Fruit fly (Drosophila melanogaster) whole organism, embryonic: ENCODE results near the gene Hsp110.

ENCODE experiments used
- Abd-B ChIP-seq: fragments of 200-800 bp; sonication (Bioruptor generic); optimal IDR thresholded peaks from 2 replicates; lab custom pipeline; 2018; ENCODE audit warnings: missing biosample characterization, mild to moderate bottlenecking, missing genetic modification characterization, moderate library complexity
- Atf3 ChIP-seq: fragments of 200-800 bp; sonication (Bioruptor generic); optimal IDR thresholded peaks from 3 replicates; lab custom pipeline; 2016; ENCODE audit warnings: missing biosample characterization, missing genetic modification characterization
- Atf6 ChIP-seq: fragments of 200-800 bp; sonication (Bioruptor generic); IDR thresholded peaks from 2 replicates; pipeline ENCODE4 v1.3.6; 2022; ENCODE audit warnings: missing biosample characterization, missing genetic modification characterization
- Bgb ChIP-seq: fragments of 200-800 bp; sonication (Bioruptor generic); IDR thresholded peaks from 2 replicates; pipeline ENCODE4 v1.3.6; 2022; ENCODE audit warnings: missing biosample characterization, missing genetic modification characterization; ENCODE audit not compliant: partially characterized antibody
- Bteb2 ChIP-seq: fragments of 200-800 bp; sonication (Bioruptor generic); optimal IDR thresholded peaks from 2 replicates; lab custom pipeline; 2016; ENCODE audit warnings: missing biosample characterization, missing genetic modification characterization
- CG10267 ChIP-seq: fragments of 200-800 bp; sonication (Bioruptor generic); optimal IDR thresholded peaks from 2 replicates; lab custom pipeline; 2018; ENCODE audit warnings: missing biosample characterization, mild to moderate bottlenecking, missing genetic modification characterization, moderate library complexity
- CG12391 ChIP-seq: fragments of 200-800 bp; sonication (Bioruptor generic); optimal IDR thresholded peaks from 3 replicates; lab custom pipeline; 2018; ENCODE audit warnings: missing biosample characterization, mild to moderate bottlenecking, missing genetic modification characterization, moderate library complexity
- CG14667 ChIP-seq: fragments of 200-800 bp; sonication (Bioruptor generic); IDR thresholded peaks from 2 replicates; pipeline ENCODE4 v1.3.6; 2022; ENCODE audit warnings: missing biosample characterization, missing genetic modification characterization
- CG14965 ChIP-seq: fragments of 200-800 bp; sonication (Bioruptor generic); optimal IDR thresholded peaks from 2 replicates; lab custom pipeline; 2016; ENCODE audit warnings: missing biosample characterization, missing genetic modification characterization, borderline replicate concordance
- CG15514 ChIP-seq: fragments of 200-800 bp; sonication (Bioruptor generic); optimal IDR thresholded peaks from 3 replicates; lab custom pipeline; 2017; ENCODE audit warnings: missing biosample characterization, missing genetic modification characterization, mild to moderate bottlenecking, moderate library complexity, missing genetic modification reagents
- CG1792 ChIP-seq: fragments of 200-800 bp; sonication (Bioruptor generic); optimal IDR thresholded peaks from 2 replicates; lab custom pipeline; 2016; ENCODE audit warnings: missing biosample characterization, missing genetic modification characterization
- CG18262 ChIP-seq: fragments of 200-800 bp; optimal IDR thresholded peaks from 3 replicates; lab custom pipeline; 2019; ENCODE audit warnings: missing biosample characterization, mild to moderate bottlenecking, missing genetic modification characterization, moderate library complexity
- CG18764 ChIP-seq: fragments of 200-800 bp; sonication (Bioruptor generic); optimal IDR thresholded peaks from 3 replicates; lab custom pipeline; 2016; ENCODE audit warnings: missing biosample characterization, missing genetic modification characterization
- CG3726 ChIP-seq: fragments of 200-800 bp; sonication (Bioruptor generic); IDR thresholded peaks from 3 replicates; pipeline ENCODE4, ENCODE4 v1.3.6; 2022; ENCODE audit warnings: missing biosample characterization, missing genetic modification characterization
- CG4328 ChIP-seq: fragments of 200-800 bp; sonication (Bioruptor generic); optimal IDR thresholded peaks from 3 replicates; lab custom pipeline; 2017; ENCODE audit warnings: missing biosample characterization, missing genetic modification reagents, missing genetic modification characterization
- CG4360 ChIP-seq: fragments of 200-800 bp; sonication (Bioruptor generic); IDR thresholded peaks from 2 replicates; pipeline ENCODE4 v1.3.6; 2022; ENCODE audit warnings: missing biosample characterization, missing genetic modification characterization
- CG4730 ChIP-seq: fragments of 200-800 bp; sonication (Bioruptor generic); IDR thresholded peaks from 2 replicates; pipeline ENCODE4 v1.3.6; 2022; ENCODE audit warnings: missing biosample characterization, missing genetic modification characterization
- CG4854 ChIP-seq: fragments of 200-800 bp; sonication (Bioruptor generic); optimal IDR thresholded peaks from 2 replicates; lab custom pipeline; 2016; ENCODE audit warnings: missing biosample characterization, missing genetic modification characterization, inconsistent platforms
- CG7357 ChIP-seq: fragments of 200-800 bp; sonication (Bioruptor generic); IDR thresholded peaks from 3 replicates; pipeline ENCODE4 v1.3.6; 2022; ENCODE audit warnings: missing biosample characterization, missing genetic modification characterization
- CG9437 ChIP-seq: fragments of 200-800 bp; sonication (Bioruptor generic); optimal IDR thresholded peaks from 2 replicates; lab custom pipeline; 2018; ENCODE audit warnings: missing biosample characterization, mild to moderate bottlenecking, missing genetic modification characterization
- CG9727 ChIP-seq: fragments of 200-800 bp; sonication (Bioruptor generic); optimal IDR thresholded peaks from 3 replicates; lab custom pipeline; 2017; ENCODE audit warnings: missing biosample characterization, mild to moderate bottlenecking, missing genetic modification characterization
- CTCF ChIP-seq: fragments of 200-800 bp; sonication (Bioruptor generic); optimal IDR thresholded peaks from 2 replicates; lab custom pipeline; 2017; ENCODE audit warnings: missing biosample characterization, mild to moderate bottlenecking, missing genetic modification characterization, moderate library complexity
- D19B ChIP-seq: fragments of 200-800 bp; sonication (Bioruptor generic); optimal IDR thresholded peaks from 2 replicates; lab custom pipeline; 2017; ENCODE audit warnings: missing biosample characterization, mild to moderate bottlenecking, missing genetic modification characterization
- E2f2 ChIP-seq: fragments of 200-800 bp; sonication (Bioruptor generic); IDR thresholded peaks from 2 replicates; pipeline ENCODE4 v1.3.6; 2022; ENCODE audit warnings: missing biosample characterization, missing genetic modification characterization
- Ets65A ChIP-seq: fragments of 200-800 bp; sonication (Bioruptor generic); peaks from one replicate; lab custom pipeline; 2016; ENCODE audit warnings: missing biosample characterization, missing genetic modification characterization
- HLHmδ ChIP-seq: fragments of 200-800 bp; sonication (Bioruptor generic); optimal IDR thresholded peaks from 2 replicates; lab custom pipeline; 2018; ENCODE audit warnings: missing biosample characterization, mild to moderate bottlenecking, missing genetic modification characterization, moderate library complexity
- Hey ChIP-seq: fragments of 200-800 bp; sonication (Bioruptor generic); optimal IDR thresholded peaks from 3 replicates; lab custom pipeline; 2018; ENCODE audit warnings: missing biosample characterization, mild to moderate bottlenecking, missing genetic modification characterization
- Hr51 ChIP-seq, 2 experiments: fragments of 200-800 bp; sonication (Bioruptor generic); optimal IDR thresholded peaks; 2 replicates in 1 of 2; 3 replicates in 1 of 2; lab custom pipeline; 2016 to 2018; ENCODE audit warnings: missing biosample characterization in 2 of 2, missing genetic modification characterization in 2 of 2, mild to moderate bottlenecking in 1 of 2, moderate library complexity in 1 of 2
- Nf-YB ChIP-seq: fragments of 200-800 bp; sonication (Bioruptor generic); optimal IDR thresholded peaks from 3 replicates; lab custom pipeline; 2019; ENCODE audit warnings: missing biosample characterization, mild to moderate bottlenecking, missing genetic modification characterization, moderate library complexity
- Ravus ChIP-seq: fragments of 200-800 bp; sonication (Bioruptor generic); IDR thresholded peaks from 2 replicates; pipeline ENCODE4 v1.3.6; 2022; ENCODE audit warnings: missing biosample characterization, missing genetic modification characterization
- Side ChIP-seq: fragments of 200-800 bp; sonication (Bioruptor generic); optimal IDR thresholded peaks from 2 replicates; lab custom pipeline; 2016; ENCODE audit warnings: missing biosample characterization, missing genetic modification characterization
- Sry-δ ChIP-seq: fragments of 200-800 bp; sonication (Bioruptor generic); optimal IDR thresholded peaks from 2 replicates; lab custom pipeline; 2016; ENCODE audit warnings: missing biosample characterization, missing genetic modification characterization
- YL-1 ChIP-seq: fragments of 200-800 bp; sonication (Bioruptor generic); optimal IDR thresholded peaks from 3 replicates; lab custom pipeline; 2017; ENCODE audit warnings: missing biosample characterization, mild to moderate bottlenecking, missing genetic modification characterization
- ab ChIP-seq: fragments of 200-800 bp; sonication (Bioruptor generic); optimal IDR thresholded peaks from 2 replicates; lab custom pipeline; 2016; ENCODE audit warnings: missing biosample characterization, missing genetic modification characterization
- ato ChIP-seq: fragments of 200-800 bp; sonication (Bioruptor generic); IDR thresholded peaks from 2 replicates; pipeline ENCODE4 v1.3.6; 2022; ENCODE audit warnings: missing biosample characterization, missing genetic modification characterization; ENCODE audit not compliant: partially characterized antibody
- az2 ChIP-seq: fragments of 200-800 bp; sonication (Bioruptor generic); optimal IDR thresholded peaks from 3 replicates; lab custom pipeline; 2016; ENCODE audit warnings: missing biosample characterization, missing genetic modification characterization
- btn ChIP-seq: fragments of 200-800 bp; sonication (Bioruptor generic); optimal IDR thresholded peaks from 2 replicates; lab custom pipeline; 2016; ENCODE audit warnings: missing biosample characterization, missing genetic modification characterization
- danr ChIP-seq: fragments of 200-800 bp; sonication (Bioruptor generic); IDR thresholded peaks from 2 replicates; pipeline ENCODE4 v1.3.6; 2022; ENCODE audit warnings: missing biosample characterization, missing genetic modification characterization
- dysf ChIP-seq: fragments of 200-800 bp; sonication (Bioruptor generic); IDR thresholded peaks from 3 replicates; pipeline ENCODE4 v1.3.6; 2022; ENCODE audit warnings: missing biosample characterization, missing genetic modification characterization
- eyg ChIP-seq: fragments of 200-800 bp; sonication (Bioruptor generic); optimal IDR thresholded peaks from 3 replicates; lab custom pipeline; 2016; ENCODE audit warnings: missing biosample characterization, missing genetic modification characterization
- fd64A ChIP-seq: fragments of 200-800 bp; sonication (Bioruptor generic); optimal IDR thresholded peaks from 3 replicates; lab custom pipeline; 2018; ENCODE audit warnings: missing biosample characterization, mild to moderate bottlenecking, missing genetic modification characterization
- lbe ChIP-seq: fragments of 200-800 bp; sonication (Bioruptor generic); optimal IDR thresholded peaks from 2 replicates; lab custom pipeline; 2016; ENCODE audit warnings: missing biosample characterization, mild to moderate bottlenecking, missing genetic modification characterization
- lola ChIP-seq, 3 experiments: fragments of >200 bp in 2 of 3; fragments of 200-800 bp in 1 of 3; sonication (Bioruptor generic) in 1 of 3; optimal IDR thresholded peaks; 2 replicates each; lab custom pipeline; 2017 to 2019; ENCODE audit warnings: missing biosample characterization in 3 of 3, missing genetic modification characterization in 3 of 3, mild to moderate bottlenecking in 1 of 3, moderate library complexity in 1 of 3
- nerfin-2 ChIP-seq: fragments of 200-800 bp; sonication (Bioruptor generic); IDR thresholded peaks from 2 replicates; pipeline ENCODE4 v1.3.6; 2022; ENCODE audit warnings: missing biosample characterization, missing genetic modification characterization; ENCODE audit not compliant: partially characterized antibody
- salm ChIP-seq: fragments of 200-800 bp; sonication (Bioruptor generic); optimal IDR thresholded peaks from 2 replicates; lab custom pipeline; 2018; ENCODE audit warnings: missing biosample characterization, mild to moderate bottlenecking, missing genetic modification characterization
- sd ChIP-seq: fragments of 200-800 bp; sonication (Bioruptor generic); optimal IDR thresholded peaks from 3 replicates; lab custom pipeline; 2018; ENCODE audit warnings: missing biosample characterization, mild to moderate bottlenecking, missing genetic modification characterization, moderate library complexity
- shn ChIP-seq: fragments of 200-800 bp; sonication (Bioruptor generic); optimal IDR thresholded peaks from 3 replicates; lab custom pipeline; 2016; ENCODE audit warnings: missing biosample characterization, missing genetic modification characterization
- sim ChIP-seq: fragments of 200-800 bp; sonication (Bioruptor generic); IDR thresholded peaks from 2 replicates; pipeline ENCODE4 v1.3.6; 2022; ENCODE audit warnings: missing biosample characterization, missing genetic modification characterization
- sqz ChIP-seq: fragments of 200-800 bp; sonication (Bioruptor generic); optimal IDR thresholded peaks from 3 replicates; lab custom pipeline; 2018; ENCODE audit warnings: missing biosample characterization, mild to moderate bottlenecking, missing genetic modification characterization
- usp ChIP-seq: fragments of >200 bp; optimal IDR thresholded peaks from 2 replicates; lab custom pipeline; 2017; ENCODE audit warnings: missing biosample characterization, missing genetic modification characterization
- zf30C ChIP-seq: fragments of 200-800 bp; sonication (Bioruptor generic); optimal IDR thresholded peaks from 3 replicates; lab custom pipeline; 2018; ENCODE audit warnings: missing biosample characterization, mild to moderate bottlenecking, missing genetic modification characterization

Gene Hsp110

DNA sequence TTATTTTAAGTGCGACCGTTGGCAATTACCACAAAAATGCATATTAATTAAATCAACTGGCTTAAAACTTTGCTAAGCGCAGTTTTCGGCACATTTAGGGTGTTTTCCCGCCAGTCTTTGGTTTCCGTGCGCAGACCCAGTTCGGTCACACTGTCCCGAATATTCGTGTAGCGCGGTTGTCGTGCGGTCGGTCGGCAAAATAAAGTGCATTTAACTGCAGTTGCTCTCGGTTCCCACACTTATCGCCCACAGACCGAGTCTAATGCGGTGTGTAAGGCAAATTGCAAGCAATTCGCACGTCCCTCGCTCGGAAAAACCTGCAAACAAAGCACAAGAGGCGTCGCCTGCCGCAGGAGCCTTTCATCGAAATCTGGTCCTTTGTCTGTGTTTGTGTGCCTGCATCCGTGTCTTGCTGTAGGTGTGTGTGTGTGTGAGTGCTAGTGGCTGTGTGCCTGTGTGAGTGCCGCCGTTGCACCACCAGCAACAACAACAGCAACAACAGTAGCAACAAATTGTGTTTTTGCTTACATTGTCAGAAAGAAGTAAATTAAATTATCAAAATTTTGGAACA lies 16.3 kb downstream of the Hsp110 start, which contains the start of the genes CG13484 and Frl (continued):
- TF ChIP-seq Bgb (GFP tag; lab: Robert Waterston, UW) (peak; percentile 52; the same call in 1 of the 2 replicates), CG18764 (no peak), nerfin-2 (GFP tag; lab: Robert Waterston, UW) (no peak), Sry-δ (GFP tag; lab: Kevin White, UChicago) (peak; percentile 49), danr (GFP tag; lab: Robert Waterston, UW) (no peak), shn (GFP tag; lab: Kevin White, UChicago) (no peak), sd (peak; percentile 36), az2 (GFP tag; lab: Kevin White, UChicago) (no peak), YL-1 (peak; percentile 89), Hr51 (GFP tag; optimal IDR thresholded peaks at IDR 0.05; lab: Kevin White, UChicago) (peak in 1 of 2 experiments; percentile 16), HLHmδ (GFP tag; lab: Kevin White, UChicago) (peak; percentile 53), Hey (tag; lab: Kevin White, UChicago) (no peak), fd64A (GFP tag; lab: Kevin White, UChicago) (no peak), Abd-B (GFP tag; lab: Kevin White, UChicago) (peak; percentile 72), eyg (no peak), CG9727 (peak; percentile 58), CG4730 (GFP tag; lab: Robert Waterston, UW) (no peak), btn (no peak), CG4328 (GFP tag; lab: Kevin White, UChicago) (no peak), Bteb2 (peak; percentile 17), lbe (GFP tag; lab: Kevin White, UChicago) (no peak), Ravus (GFP tag; lab: Robert Waterston, UW) (no peak), Atf6 (GFP tag; lab: Robert Waterston, UW) (no peak), CG1792 (no peak), CG9437 (no peak), Nf-YB (GFP tag; lab: Kevin White, UChicago) (peak; percentile 53), usp (GFP tag; lab: Kevin White, UChicago) (no peak), CG3726 (GFP tag; lab: Robert Waterston, UW) (no peak), CG4360 (peak; percentile 90), ato (GFP tag; lab: Robert Waterston, UW) (no peak), CG4854 (GFP tag; lab: Kevin White, UChicago) (peak; percentile 12), E2f2 (GFP tag; lab: Robert Waterston, UW) (peak; percentile 71), salm (tag; lab: Kevin White, UChicago) (peak; percentile 22), CG10267 (tag; lab: Kevin White, UChicago) (peak; percentile 60), zf30C (GFP tag; lab: Kevin White, UChicago) (no peak), CTCF (GFP tag; lab: Kevin White, UChicago) (no peak), lola (GFP tag; optimal IDR thresholded peaks at IDR 0.05; lab: Kevin White, UChicago) (no peak), CG14965 (GFP tag; lab: Kevin White, UChicago) (no peak), CG15514 (GFP tag; lab: Kevin White, UChicago) (peak; percentile 69), CG14667 (GFP tag; lab: Robert Waterston, UW) (no peak), CG18262 (peak; percentile 20), ab (no peak), CG12391 (tag; lab: Kevin White, UChicago) (peak; percentile 26), Ets65A (peak; percentile 85), CG7357 (GFP tag; lab: Robert Waterston, UW) (no peak), D19B (no peak), dysf (peak; percentile 27; the same call in 1 of the 3 replicates), Atf3 (GFP tag; lab: Kevin White, UChicago) (no peak), sqz (GFP tag; lab: Kevin White, UChicago) (peak; percentile 58), sim (no peak), Side (GFP tag; lab: Kevin White, UChicago) (peak; percentile 53)
